Worm (Caenorhabditis elegans) whole organism, early embryonic: ENCODE data around the gene T02G5.15.

Source experiments
- B0310.2 ChIP-seq: sonication (generic microtip); optimal IDR thresholded peaks from 2 replicates; lab custom pipeline; 2016; ENCODE audit warnings: mild to moderate bottlenecking, missing genetic modification characterization, missing compliant biosample characterization
- F13C5.2 ChIP-seq: sonication (generic microtip); optimal IDR thresholded peaks from 2 replicates; lab custom pipeline; 2017; ENCODE audit warnings: mild to moderate bottlenecking, missing genetic modification characterization, inconsistent platforms, missing compliant biosample characterization
- aly-1 ChIP-seq: sonication (generic microtip); optimal IDR thresholded peaks from 2 replicates; lab custom pipeline; 2016; ENCODE audit warnings: missing genetic modification characterization, missing compliant biosample characterization
- ama-1 ChIP-seq: fragments of 150-350 bp; optimal IDR thresholded peaks from 2 replicates; lab custom pipeline; 2014
- ceh-13 ChIP-seq: fragments of 200-800 bp; sonication (Bioruptor generic); optimal IDR thresholded peaks from 2 replicates; lab custom pipeline; 2018; ENCODE audit warnings: mild to moderate bottlenecking, missing genetic modification characterization, missing compliant biosample characterization
- ceh-36 ChIP-seq: sonication (generic microtip); optimal IDR thresholded peaks from 2 replicates; lab custom pipeline; 2016; ENCODE audit warnings: missing genetic modification characterization, inconsistent platforms, missing compliant biosample characterization
- ets-7 ChIP-seq: sonication (generic microtip); optimal IDR thresholded peaks from 2 replicates; lab custom pipeline; 2016; ENCODE audit warnings: missing genotype, missing genetic modification characterization, missing compliant biosample characterization
- flt-1 ChIP-seq: fragments of 200-800 bp; sonication (Bioruptor generic); IDR thresholded peaks from 2 replicates; pipeline ENCODE4 v1.3.6; 2022; ENCODE audit warnings: missing genetic modification characterization, missing compliant biosample characterization
- hmg-4 ChIP-seq: fragments of 200-800 bp; sonication (Bioruptor generic); optimal IDR thresholded peaks from 2 replicates; lab custom pipeline; 2018; ENCODE audit warnings: mild to moderate bottlenecking, missing genetic modification characterization, missing compliant biosample characterization
- pes-1 ChIP-seq: fragments of 200-800 bp; sonication (Bioruptor generic); IDR thresholded peaks from 2 replicates; pipeline ENCODE4 v1.3.6; 2022; ENCODE audit warnings: missing genetic modification reagents, missing genetic modification characterization, missing compliant biosample characterization
- scrt-1 ChIP-seq: fragments of 200-800 bp; sonication (Bioruptor generic); IDR thresholded peaks from 2 replicates; pipeline ENCODE4 v1.3.6; 2022; ENCODE audit warnings: missing genetic modification characterization, missing compliant biosample characterization
- tra-4 ChIP-seq: sonication (generic microtip); optimal IDR thresholded peaks from 2 replicates; lab custom pipeline; 2017; ENCODE audit warnings: missing genetic modification characterization, missing compliant biosample characterization

- TF ChIP-seq tra-4 (tag; lab: Kevin White, UChicago): no peak
- no peak for TF ChIP-seq ama-1 (lab: Kevin White, UChicago)
- no peak for TF ChIP-seq aly-1
- TF ChIP-seq ets-7 (tag; lab: Kevin White, UChicago): no peak
- TF ChIP-seq F13C5.2 (tag; lab: Kevin White, UChicago): no peak
- TF ChIP-seq ceh-36 (tag; lab: Kevin White, UChicago): no peak
- TF ChIP-seq B0310.2 (tag; lab: Kevin White, UChicago): no peak
- TF ChIP-seq scrt-1 (GFP tag; lab: Robert Waterston, UW): no peak
- no peak for TF ChIP-seq flt-1 (GFP tag; lab: Robert Waterston, UW)
- TF ChIP-seq pes-1 (GFP tag; lab: Robert Waterston, UW): no peak
- no peak for TF ChIP-seq hmg-4
- TF ChIP-seq ceh-13: no peak
Measured at ce11 chrII:7060202-7060601, 23.9 kb upstream of the T02G5.15 start.
